Worm (Caenorhabditis elegans) whole organism, L4 larva: ENCODE results near the gene unc-23.

Experiments used
- F10B5.3 ChIP-seq: sonication (generic microtip); optimal IDR thresholded peaks from 2 replicates; lab custom pipeline; 2016; ENCODE audit warnings: mild to moderate bottlenecking, missing genetic modification characterization, missing compliant biosample characterization
- F26F4.8 ChIP-seq: fragments of 200-800 bp; sonication (Bioruptor generic); conservative IDR thresholded peaks from 2 replicates; pipeline ENCODE4 v1.3.6; 2022; ENCODE audit warnings: missing genetic modification characterization, missing compliant biosample characterization
- F37D6.2 ChIP-seq: sonication (generic microtip); optimal IDR thresholded peaks from 2 replicates; lab custom pipeline; 2016; ENCODE audit warnings: mild to moderate bottlenecking, missing genetic modification characterization, missing compliant biosample characterization
- F49E8.2 ChIP-seq: sonication (generic microtip); optimal IDR thresholded peaks from 2 replicates; lab custom pipeline; 2016; ENCODE audit warnings: missing compliant biosample characterization, mild to moderate bottlenecking, missing genetic modification characterization, borderline replicate concordance
- Y105C5A.15 ChIP-seq: fragments of 200-800 bp; sonication (Bioruptor generic); IDR thresholded peaks from 2 replicates; pipeline ENCODE4 v1.3.6; 2022; ENCODE audit warnings: missing genetic modification characterization, missing compliant biosample characterization
- Y75B8A.6 ChIP-seq: fragments of 200-800 bp; sonication (Bioruptor generic); IDR thresholded peaks from 2 replicates; pipeline ENCODE4 v1.3.6; 2022; ENCODE audit warnings: missing genetic modification reagents, missing genetic modification characterization, missing compliant biosample characterization
- ama-1 ChIP-seq: fragments of 150-350 bp; optimal IDR thresholded peaks from 2 replicates; lab custom pipeline; 2014; ENCODE audit warnings: inconsistent platforms, mixed read lengths
- ceh-32 ChIP-seq: sonication (generic microtip); optimal IDR thresholded peaks from 2 replicates; lab custom pipeline; 2016; ENCODE audit warnings: mild to moderate bottlenecking, missing genetic modification characterization, missing compliant biosample characterization; ENCODE audit not compliant: poor library complexity
- ceh-82 ChIP-seq: sonication (generic microtip); optimal IDR thresholded peaks from 2 replicates; lab custom pipeline; 2017; ENCODE audit warnings: missing biosample characterization, missing genetic modification characterization
- daf-12 ChIP-seq: fragments of 150-350 bp; optimal IDR thresholded peaks from 2 replicates; lab custom pipeline; 2014; ENCODE audit warnings: missing biosample characterization, missing genetic modification reagents, missing genetic modification characterization
- daf-19 ChIP-seq: fragments of 200-800 bp; sonication (Bioruptor generic); conservative IDR thresholded peaks from 2 replicates; pipeline ENCODE4 v1.3.6; 2022; ENCODE audit warnings: missing genetic modification characterization, missing compliant biosample characterization
- daf-8 ChIP-seq: fragments of 200-800 bp; sonication (Bioruptor generic); IDR thresholded peaks from 2 replicates; pipeline ENCODE4 v1.3.6; 2022; ENCODE audit warnings: missing genetic modification characterization, missing compliant biosample characterization
- dmd-6 ChIP-seq: fragments of 200-800 bp; sonication (Bioruptor generic); IDR thresholded peaks from 2 replicates; pipeline ENCODE4 v1.3.6; 2022; ENCODE audit warnings: missing genetic modification reagents, missing genetic modification characterization, missing compliant biosample characterization
- dmd-8 ChIP-seq: fragments of 200-800 bp; sonication (Bioruptor generic); IDR thresholded peaks from 2 replicates; pipeline ENCODE4 v1.3.6; 2022; ENCODE audit warnings: missing genetic modification characterization, missing compliant biosample characterization
- dmd-9 ChIP-seq: fragments of 200-800 bp; sonication (Bioruptor generic); IDR thresholded peaks from 2 replicates; pipeline ENCODE4 v1.3.6; 2022; ENCODE audit warnings: missing genetic modification reagents, missing genetic modification characterization, missing compliant biosample characterization
- dve-1 ChIP-seq: sonication (generic microtip); optimal IDR thresholded peaks from 2 replicates; lab custom pipeline; 2017; ENCODE audit warnings: antibody characterized with exemption, mild to moderate bottlenecking, missing genetic modification characterization, missing compliant biosample characterization; ENCODE audit not compliant: insufficient read depth
- egl-27 ChIP-seq: sonication (generic microtip); optimal IDR thresholded peaks from 3 replicates; lab custom pipeline; 2017; ENCODE audit warnings: missing biosample characterization, missing genetic modification reagents, missing genetic modification characterization
- hif-1 ChIP-seq, 2 experiments: sonication (generic microtip); optimal IDR thresholded peaks; 2 replicates each; lab custom pipeline; 2016 to 2017; ENCODE audit warnings: missing compliant biosample characterization in 2 of 2, missing genetic modification characterization in 2 of 2, missing genetic modification reagents in 2 of 2, missing genotype in 2 of 2, mild to moderate bottlenecking in 1 of 2
- hlh-11 ChIP-seq: fragments of 200-800 bp; sonication (Bioruptor generic); optimal IDR thresholded peaks from 2 replicates; lab custom pipeline; 2018; ENCODE audit warnings: mild to moderate bottlenecking, missing genetic modification characterization, missing compliant biosample characterization
- jun-1 ChIP-seq: fragments of 150-350 bp; optimal IDR thresholded peaks from 2 replicates; lab custom pipeline; 2014; ENCODE audit warnings: missing biosample characterization, missing genetic modification reagents, missing genetic modification characterization
- lin-15B ChIP-seq: fragments of 150-350 bp; sonication (generic microtip); optimal IDR thresholded peaks from 3 replicates; lab custom pipeline; 2014; ENCODE audit warnings: missing biosample characterization, missing genetic modification characterization
- lin-29 ChIP-seq: fragments of 200-800 bp; sonication (Bioruptor generic); IDR thresholded peaks from 2 replicates; pipeline ENCODE4 v1.3.6; 2022; ENCODE audit warnings: missing genetic modification reagents, missing genetic modification characterization, missing compliant biosample characterization
- lin-38 ChIP-seq: fragments of 200-800 bp; sonication (Bioruptor generic); IDR thresholded peaks from 2 replicates; pipeline ENCODE4 v1.3.6; 2022; ENCODE audit warnings: missing genetic modification reagents, missing genetic modification characterization, missing compliant biosample characterization
- lsy-2 ChIP-seq, 2 experiments: fragments of 150-350 bp in 1 of 2; sonication (generic microtip) in 1 of 2; optimal IDR thresholded peaks; 2 replicates each; lab custom pipeline; 2014 to 2017; ENCODE audit warnings: missing biosample characterization in 2 of 2, missing genetic modification characterization in 2 of 2
- mdl-1 ChIP-seq, 2 experiments: fragments of 150-350 bp in 1 of 2; sonication (generic microtip) in 1 of 2; optimal IDR thresholded peaks; 2 replicates each; lab custom pipeline; 2014 to 2017; ENCODE audit warnings: missing biosample characterization in 2 of 2, missing genetic modification characterization in 2 of 2
- mdt-29 ChIP-seq: fragments of 200-800 bp; sonication (Bioruptor generic); IDR thresholded peaks from 2 replicates; pipeline ENCODE4 v1.3.6; 2022; ENCODE audit warnings: missing genetic modification reagents, missing genetic modification characterization, missing compliant biosample characterization
- nhr-10 ChIP-seq: fragments of 150-350 bp; optimal IDR thresholded peaks from 2 replicates; lab custom pipeline; 2014; ENCODE audit warnings: missing biosample characterization, missing genetic modification characterization
- nhr-11 ChIP-seq: fragments of 150-350 bp; optimal IDR thresholded peaks from 2 replicates; lab custom pipeline; 2014; ENCODE audit warnings: missing biosample characterization, missing genetic modification characterization
- nhr-28 ChIP-seq: fragments of 150-350 bp; optimal IDR thresholded peaks from 2 replicates; lab custom pipeline; 2014; ENCODE audit warnings: missing biosample characterization, missing genetic modification characterization
- nhr-42 ChIP-seq: fragments of 200-800 bp; sonication (Bioruptor generic); IDR thresholded peaks from 2 replicates; pipeline ENCODE4 v1.3.6; 2022; ENCODE audit warnings: missing genetic modification characterization, missing compliant biosample characterization
- nhr-48 ChIP-seq: sonication (generic microtip); optimal IDR thresholded peaks from 2 replicates; lab custom pipeline; 2016; ENCODE audit warnings: mild to moderate bottlenecking, missing genetic modification characterization, missing compliant biosample characterization
- nhr-77 ChIP-seq: fragments of 150-350 bp; optimal IDR thresholded peaks from 2 replicates; lab custom pipeline; 2014; ENCODE audit warnings: missing biosample characterization, missing genetic modification characterization
- pha-4 ChIP-seq, 2 experiments: fragments of 150-350 bp in 1 of 2; fragments of 200-800 bp in 1 of 2; sonication (Bioruptor generic) in 1 of 2; IDR thresholded peaks in 1 of 2; optimal IDR thresholded peaks in 1 of 2; 2 replicates each; pipeline versions ENCODE4 v1.3.6 to Lab custom; 2014 to 2022; ENCODE audit warnings: missing genetic modification characterization in 2 of 2, missing genetic modification reagents in 2 of 2, missing biosample characterization in 1 of 2, missing compliant biosample characterization in 1 of 2
- pqm-1 ChIP-seq: sonication (generic microtip); optimal IDR thresholded peaks from 2 replicates; lab custom pipeline; 2017; ENCODE audit warnings: missing biosample characterization, missing genetic modification characterization
- sdz-12 ChIP-seq: fragments of 200-800 bp; sonication (Bioruptor generic); optimal IDR thresholded peaks from 2 replicates; lab custom pipeline; 2018; ENCODE audit warnings: mild to moderate bottlenecking, missing genetic modification characterization, missing compliant biosample characterization
- snpc-4 ChIP-seq: fragments of 150-350 bp; optimal IDR thresholded peaks from 2 replicates; lab custom pipeline; 2014; ENCODE audit warnings: missing biosample characterization, missing genetic modification characterization
- tag-97 ChIP-seq: fragments of 200-800 bp; sonication (Bioruptor generic); IDR thresholded peaks from 2 replicates; pipeline ENCODE4 v1.3.6; 2022; ENCODE audit warnings: missing genetic modification characterization, missing compliant biosample characterization
- unc-39 ChIP-seq: sonication (generic microtip); optimal IDR thresholded peaks from 2 replicates; lab custom pipeline; 2017; ENCODE audit warnings: missing biosample characterization, missing genetic modification characterization
- vab-7 ChIP-seq: fragments of 200-800 bp; sonication (Bioruptor generic); IDR thresholded peaks from 2 replicates; pipeline ENCODE4 v1.3.6; 2022; ENCODE audit warnings: missing genetic modification reagents, missing genetic modification characterization, missing compliant biosample characterization
- zfp-2 ChIP-seq: sonication (generic microtip); optimal IDR thresholded peaks from 2 replicates; lab custom pipeline; 2016; ENCODE audit warnings: mild to moderate bottlenecking, missing genetic modification characterization, missing compliant biosample characterization
- zip-11 ChIP-seq: fragments of 200-800 bp; sonication (Bioruptor generic); IDR thresholded peaks from 2 replicates; pipeline ENCODE4 v1.3.6; 2022; ENCODE audit warnings: missing genetic modification characterization, missing compliant biosample characterization
- zip-2 ChIP-seq: fragments of 150-350 bp; optimal IDR thresholded peaks from 2 replicates; lab custom pipeline; 2014; ENCODE audit warnings: missing biosample characterization, missing genetic modification characterization
- ztf-7 ChIP-seq: fragments of 150-350 bp; optimal IDR thresholded peaks from 2 replicates; lab custom pipeline; 2014; ENCODE audit warnings: missing biosample characterization, missing genetic modification characterization

Gene unc-23

ce11 chrV:8936184-8936589 is at the start of gene unc-23 (continued):
- TF ChIP-seq mdt-29 (GFP tag; lab: Robert Waterston, UW) (peak; percentile 99), egl-27 (no peak), sdz-12 (GFP tag; lab: Kevin White, UChicago) (no peak), Y75B8A.6 (GFP tag; lab: Robert Waterston, UW) (no peak; the same call in 1 of the 2 replicates), nhr-28 (tag; lab: Kevin White, UChicago) (peak; percentile 85), pha-4 (GFP tag; IDR thresholded peaks at IDR 0.05; lab: Robert Waterston, UW) (peak; percentile 91), pha-4 (tag; optimal IDR thresholded peaks at IDR 0.05; lab: Kevin White, UChicago) (no peak), jun-1 (tag; lab: Kevin White, UChicago) (peak; percentile 76), dve-1 (tag; lab: Kevin White, UChicago) (peak; percentile 93), dmd-6 (GFP tag; lab: Robert Waterston, UW) (peak; percentile 94), pqm-1 (tag; lab: Kevin White, UChicago) (no peak), snpc-4 (tag; lab: Kevin White, UChicago) (no peak), zfp-2 (tag; lab: Kevin White, UChicago) (no peak), Y105C5A.15 (GFP tag; lab: Robert Waterston, UW) (no peak), nhr-48 (tag; lab: Kevin White, UChicago) (peak; percentile 91), F10B5.3 (tag; lab: Kevin White, UChicago) (no peak), dmd-9 (GFP tag; lab: Robert Waterston, UW) (0 out of 2 replicates have a peak, but pooled peaks have one; percentile 15), zip-11 (GFP tag; lab: Robert Waterston, UW) (no peak), mdl-1 (tag; optimal IDR thresholded peaks at IDR 0.05; lab: Kevin White, UChicago) (peak in 1 of 2 experiments; percentile 80), vab-7 (GFP tag; lab: Robert Waterston, UW) (peak; percentile 49; the same call in 1 of the 2 replicates), daf-8 (GFP tag; lab: Robert Waterston, UW) (no peak), zip-2 (tag; lab: Kevin White, UChicago) (peak; percentile 36), daf-12 (tag; lab: Kevin White, UChicago) (no peak), dmd-8 (GFP tag; lab: Robert Waterston, UW) (no peak), hlh-11 (tag; lab: Kevin White, UChicago) (peak; percentile 97), ceh-82 (tag; lab: Kevin White, UChicago) (no peak), ama-1 (lab: Kevin White, UChicago) (peak; percentile 65), F37D6.2 (tag; lab: Kevin White, UChicago) (no peak), lsy-2 (tag; optimal IDR thresholded peaks at IDR 0.05; lab: Kevin White, UChicago) (peak in 1 of 2 experiments; percentile 71), F49E8.2 (no peak), nhr-42 (GFP tag; lab: Robert Waterston, UW) (peak; percentile 77; the same call in 1 of the 2 replicates), F26F4.8 (GFP tag; lab: Robert Waterston, UW) (no peak), nhr-10 (tag; lab: Kevin White, UChicago) (peak; percentile 77), tag-97 (GFP tag; lab: Robert Waterston, UW) (no peak), daf-19 (GFP tag; lab: Robert Waterston, UW) (no peak), nhr-77 (tag; lab: Kevin White, UChicago) (peak; percentile 73), ztf-7 (tag; lab: Kevin White, UChicago) (peak; percentile 48), lin-15B (tag; lab: Kevin White, UChicago) (no peak), lin-29 (peak; percentile 69; the same call in 1 of the 2 replicates), ceh-32 (no peak), nhr-11 (tag; lab: Kevin White, UChicago) (peak; percentile 88), unc-39 (tag; lab: Kevin White, UChicago) (no peak), hif-1 (tag; optimal IDR thresholded peaks at IDR 0.05; lab: Kevin White, UChicago) (peak in 1 of 2 experiments; percentile 64), lin-38 (GFP tag; lab: Robert Waterston, UW) (peak; percentile 54)
